Worm (Caenorhabditis elegans): ENCODE data around the gene cytb-5.1.
A peak's percentile ranks its signal among the peaks of the same experiment; 100 is the strongest.

The cytb-5.1 gene

DNA sequence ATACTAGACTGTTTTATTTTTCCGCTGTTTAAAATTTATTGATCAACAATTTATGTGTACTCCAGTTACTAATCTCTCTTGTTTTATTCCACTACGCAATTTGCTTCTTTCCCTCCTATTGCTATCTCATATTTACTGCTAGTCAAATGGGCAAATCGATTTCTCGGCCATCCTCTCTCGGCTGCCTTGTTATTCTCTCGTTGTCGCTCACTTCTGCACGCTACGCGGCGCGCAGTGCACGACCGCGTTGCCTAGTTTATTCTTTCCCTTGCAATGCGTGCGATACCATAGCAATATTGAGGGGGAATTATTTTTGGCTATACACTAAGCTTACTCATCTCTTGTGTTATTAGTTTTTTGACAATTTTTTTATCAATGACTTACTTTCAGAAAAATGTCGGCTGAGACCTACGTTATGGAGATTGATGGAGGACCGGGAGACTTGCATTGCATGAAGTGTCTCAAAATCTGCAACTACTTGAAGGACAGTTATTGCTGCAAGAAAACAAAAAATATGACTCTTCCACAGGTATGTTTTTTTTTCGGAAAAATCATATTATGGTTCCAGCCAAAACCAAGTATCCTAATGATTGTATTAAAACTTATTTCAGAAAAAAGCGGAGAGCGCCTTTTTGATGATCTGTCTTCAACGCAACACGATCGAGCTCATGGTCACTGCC, 24.1 kb upstream of the cytb-5.1 start, which contains the start of gene F48F7.6:
Gene F48F7.6, plus strand, starts transcription at position 391 of the 680 bp plus-strand sequence.
- TF ChIP-seq hlh-11 (tag; optimal IDR thresholded peaks at IDR 0.05): peak; percentile 40
- peak; percentile 18 for TF ChIP-seq mep-1 (tag; optimal IDR thresholded peaks at IDR 0.05)
- peak; percentile 39 for TF ChIP-seq dve-1 (tag; optimal IDR thresholded peaks at IDR 0.05; ENCODE audit: insufficient read depth)
- no peak for TF ChIP-seq ceh-20 (GFP tag; IDR thresholded peaks at IDR 0.05)
- TF ChIP-seq F49E8.2 (tag; optimal IDR thresholded peaks at IDR 0.05; ENCODE audit: borderline replicate concordance): no peak
- TF ChIP-seq lsy-2 (tag; optimal IDR thresholded peaks at IDR 0.05): peak in 1 of 2 experiments; percentile 48
- TF ChIP-seq nhr-102 (tag; optimal IDR thresholded peaks at IDR 0.05): no peak
- peak; percentile 48 for TF ChIP-seq hlh-30 (tag; optimal IDR thresholded peaks at IDR 0.05; ENCODE audit: insufficient read depth)
- 0 out of 2 replicates have a peak, but pooled peaks have one; percentile 8 for TF ChIP-seq dmd-6 (GFP tag; IDR thresholded peaks at IDR 0.05)
- TF ChIP-seq ces-1 (GFP tag; optimal IDR thresholded peaks at IDR 0.05): no peak
- no peak for TF ChIP-seq zag-1 (tag; optimal IDR thresholded peaks at IDR 0.05)
- peak; percentile 34 for TF ChIP-seq nhr-6 (tag; optimal IDR thresholded peaks at IDR 0.05)
- peak; percentile 39 for TF ChIP-seq rbr-2 (tag; optimal IDR thresholded peaks at IDR 0.05)
- no peak for TF ChIP-seq ceh-44 (GFP tag; IDR thresholded peaks at IDR 0.05)
- peak; percentile 23 for TF ChIP-seq nhr-28 (tag; optimal IDR thresholded peaks at IDR 0.05)
- TF ChIP-seq lin-13 (GFP tag; optimal IDR thresholded peaks at IDR 0.05): no peak
- TF ChIP-seq ceh-82 (tag; optimal IDR thresholded peaks at IDR 0.05): no peak
- TF ChIP-seq mes-2 (tag; optimal IDR thresholded peaks at IDR 0.05; ENCODE audit: poor library complexity, severe bottlenecking): peak; percentile 58
- TF ChIP-seq R02D3.7 (tag; optimal IDR thresholded peaks at IDR 0.05): no peak
- TF ChIP-seq snpc-4 (tag; optimal IDR thresholded peaks at IDR 0.05): no peak
- TF ChIP-seq aha-1 (tag): peak; percentile 50
- TF ChIP-seq mxl-3 (GFP tag; optimal IDR thresholded peaks at IDR 0.05): peak; percentile 33
- no peak for TF ChIP-seq daf-16 (GFP tag; optimal IDR thresholded peaks at IDR 0.05)
- peak; percentile 64 for TF ChIP-seq daf-16 (tag; optimal IDR thresholded peaks at IDR 0.05)
- TF ChIP-seq unc-62 (GFP tag; optimal IDR thresholded peaks at IDR 0.05 in 1 of 2): peak in 1 of 2 experiments; percentile 98
- TF ChIP-seq unc-62 (tag; optimal IDR thresholded peaks at IDR 0.05): no peak
- TF ChIP-seq hif-1 (tag; optimal IDR thresholded peaks at IDR 0.05): peak in 1 of 2 experiments; percentile 31
- no peak for TF ChIP-seq fos-1 (tag; optimal IDR thresholded peaks at IDR 0.05)
- peak; percentile 18 for TF ChIP-seq ceh-28 (tag; optimal IDR thresholded peaks at IDR 0.05)
- TF ChIP-seq hmg-1.1 (GFP tag; IDR thresholded peaks at IDR 0.05): peak; percentile 62
- no peak for TF ChIP-seq madf-9 (GFP tag; conservative IDR thresholded peaks at IDR 0.05)
- TF ChIP-seq aly-2 (tag; optimal IDR thresholded peaks at IDR 0.05): no peak
- peak in 1 of 2 experiments; percentile 72 for TF ChIP-seq mdl-1 (tag; optimal IDR thresholded peaks at IDR 0.05)

DNA sequence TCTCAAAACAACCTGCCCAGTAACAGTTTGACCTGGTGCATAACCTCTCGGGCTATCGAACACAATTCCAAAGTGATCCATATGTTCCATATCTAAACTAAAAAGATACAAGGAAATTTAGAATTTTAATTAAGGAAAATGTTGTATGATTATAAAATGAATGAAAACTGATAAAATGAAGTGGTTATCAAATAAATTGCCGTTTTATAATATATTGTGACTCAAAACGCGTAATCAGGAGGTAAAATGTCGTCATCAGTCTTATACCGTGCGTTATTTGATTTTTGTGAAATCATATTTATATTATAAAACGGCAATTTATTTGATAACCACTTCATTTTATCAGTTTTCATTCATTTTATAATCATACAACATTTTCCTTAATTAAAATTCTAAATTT, 21.3 kb upstream of the cytb-5.1 start, which contains the start of gene arrd-24:
Gene arrd-24, minus strand, starts transcription at position 101 of the 400 bp plus-strand sequence.
- peak; percentile 24 for TF ChIP-seq pqm-1 (tag; optimal IDR thresholded peaks at IDR 0.05)

DNA sequence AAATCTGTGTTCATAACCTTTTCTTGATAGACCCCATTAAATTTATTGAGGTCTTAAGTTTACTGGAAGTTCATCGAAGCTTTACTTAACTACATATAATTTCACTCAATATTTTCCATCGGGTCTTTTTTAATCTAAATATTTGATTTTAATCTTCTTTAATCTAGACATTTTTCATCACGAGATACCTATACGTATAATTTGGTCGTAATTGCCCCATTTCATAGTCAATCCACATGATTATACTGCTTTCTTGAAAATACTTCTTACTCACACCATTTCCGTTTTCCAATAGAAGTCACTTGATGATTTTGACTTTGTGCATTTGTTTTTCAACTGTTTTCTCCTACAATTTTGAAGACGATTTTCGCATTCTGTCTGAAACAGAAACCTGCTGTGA, 15.4 kb upstream of the cytb-5.1 start, which contains the start of gene irld-24:
Gene irld-24, plus strand, starts transcription at position 301 of the 400 bp plus-strand sequence.
- TF ChIP-seq ceh-82 (tag; optimal IDR thresholded peaks at IDR 0.05) (no peak), nhr-11 (tag; optimal IDR thresholded peaks at IDR 0.05) (no peak), ceh-20 (GFP tag; IDR thresholded peaks at IDR 0.05) (no peak), lin-13 (GFP tag; optimal IDR thresholded peaks at IDR 0.05) (no peak), rbr-2 (tag; optimal IDR thresholded peaks at IDR 0.05) (no peak), daf-16 (GFP tag; optimal IDR thresholded peaks at IDR 0.05) (no peak), daf-16 (tag; optimal IDR thresholded peaks at IDR 0.05) (no peak), nhr-76 (tag; optimal IDR thresholded peaks at IDR 0.05) (no peak), F44E2.7 (GFP tag; IDR thresholded peaks at IDR 0.05) (no peak), php-3 (GFP tag; IDR thresholded peaks at IDR 0.05) (no peak), unc-130 (GFP tag; optimal IDR thresholded peaks at IDR 0.05) (no peak), lin-39 (tag; optimal IDR thresholded peaks at IDR 0.05) (no peak), ztf-11 (tag; optimal IDR thresholded peaks at IDR 0.05) (no peak), vab-7 (GFP tag; IDR thresholded peaks at IDR 0.05) (no peak)

Data from whole organism, L4 larva.